Fruit fly (Drosophila melanogaster) whole organism, embryonic: Measurements from ENCODE around the gene CG42852.
A peak's percentile ranks its signal among the peaks of the same experiment; 100 is the strongest.

Experiments used
- Atf3 ChIP-seq: fragments of 200-800 bp; sonication (Bioruptor generic); optimal IDR thresholded peaks from 3 replicates; lab custom pipeline; 2016; ENCODE audit warnings: missing biosample characterization, missing genetic modification characterization
- B-H2 ChIP-seq: fragments of 200-800 bp; sonication (Bioruptor generic); optimal IDR thresholded peaks from 2 replicates; lab custom pipeline; 2018; ENCODE audit warnings: missing biosample characterization, mild to moderate bottlenecking, missing genetic modification characterization
- Bteb2 ChIP-seq: fragments of 200-800 bp; sonication (Bioruptor generic); optimal IDR thresholded peaks from 2 replicates; lab custom pipeline; 2016; ENCODE audit warnings: missing biosample characterization, missing genetic modification characterization
- CG10543 ChIP-seq: fragments of 200-800 bp; sonication (Bioruptor generic); optimal IDR thresholded peaks from 3 replicates; lab custom pipeline; 2017; ENCODE audit warnings: missing biosample characterization, mild to moderate bottlenecking, missing genetic modification characterization, moderate library complexity
- CG10979 ChIP-seq: fragments of 200-800 bp; sonication (Bioruptor generic); optimal IDR thresholded peaks from 2 replicates; lab custom pipeline; 2018; ENCODE audit warnings: missing biosample characterization, mild to moderate bottlenecking, missing genetic modification characterization, moderate library complexity
- CG11723 ChIP-seq: fragments of 200-800 bp; sonication (Bioruptor generic); optimal IDR thresholded peaks from 2 replicates; lab custom pipeline; 2017; ENCODE audit warnings: missing biosample characterization, mild to moderate bottlenecking, missing genetic modification characterization
- CG12219 ChIP-seq: fragments of 200-800 bp; sonication (Bioruptor generic); optimal IDR thresholded peaks from 3 replicates; lab custom pipeline; 2018; ENCODE audit warnings: missing biosample characterization, mild to moderate bottlenecking, missing genetic modification characterization
- CG12942 ChIP-seq: fragments of 200-800 bp; sonication (Bioruptor generic); optimal IDR thresholded peaks from 3 replicates; lab custom pipeline; 2016; ENCODE audit warnings: missing biosample characterization, missing genetic modification characterization
- CG16863 ChIP-seq: fragments of 200-800 bp; sonication (Bioruptor generic); optimal IDR thresholded peaks from 3 replicates; lab custom pipeline; 2016; ENCODE audit warnings: missing biosample characterization, missing genetic modification characterization
- CG17385 ChIP-seq: fragments of 200-800 bp; sonication (Bioruptor generic); optimal IDR thresholded peaks from 3 replicates; lab custom pipeline; 2018; ENCODE audit warnings: missing biosample characterization, mild to moderate bottlenecking, missing genetic modification characterization
- CG17829 ChIP-seq: fragments of 200-800 bp; optimal IDR thresholded peaks from 2 replicates; lab custom pipeline; 2019; ENCODE audit warnings: missing biosample characterization, mild to moderate bottlenecking, missing genetic modification characterization, moderate library complexity
- CG18011 ChIP-seq: fragments of 200-800 bp; sonication (Bioruptor generic); optimal IDR thresholded peaks from 2 replicates; lab custom pipeline; 2017; ENCODE audit warnings: missing biosample characterization, missing genetic modification characterization, mild to moderate bottlenecking, moderate library complexity, missing genotype
- CG2678 ChIP-seq: fragments of 200-800 bp; sonication (Bioruptor generic); optimal IDR thresholded peaks from 3 replicates; lab custom pipeline; 2019; ENCODE audit warnings: missing biosample characterization, mild to moderate bottlenecking, missing genetic modification characterization, moderate library complexity
- CG31224 ChIP-seq: fragments of 200-800 bp; sonication (Bioruptor generic); IDR thresholded peaks from 2 replicates; pipeline ENCODE4 v1.3.6; 2022; ENCODE audit warnings: missing biosample characterization, missing genetic modification characterization
- CG34376 ChIP-seq: fragments of 200-800 bp; sonication (Bioruptor generic); optimal IDR thresholded peaks from 2 replicates; lab custom pipeline; 2018; ENCODE audit warnings: missing biosample characterization, mild to moderate bottlenecking, missing genetic modification characterization
- CG4328 ChIP-seq: fragments of 200-800 bp; sonication (Bioruptor generic); optimal IDR thresholded peaks from 3 replicates; lab custom pipeline; 2017; ENCODE audit warnings: missing biosample characterization, missing genetic modification reagents, missing genetic modification characterization
- CG4617 ChIP-seq: fragments of 200-800 bp; sonication (Bioruptor generic); optimal IDR thresholded peaks from 3 replicates; lab custom pipeline; 2016; ENCODE audit warnings: missing biosample characterization, missing genetic modification characterization, borderline replicate concordance
- CG5953 ChIP-seq: fragments of 200-800 bp; sonication (Bioruptor generic); IDR thresholded peaks from 2 replicates; pipeline ENCODE4 v1.3.6; 2022; ENCODE audit warnings: missing biosample characterization, missing genetic modification characterization
- CG7271 ChIP-seq: fragments of 200-800 bp; sonication (Bioruptor generic); optimal IDR thresholded peaks from 2 replicates; lab custom pipeline; 2018; ENCODE audit warnings: missing biosample characterization, mild to moderate bottlenecking, missing genetic modification characterization, moderate library complexity
- CG8290 ChIP-seq, 3 experiments: fragments of 200-800 bp; sonication (Bioruptor generic); optimal IDR thresholded peaks; 2 replicates each; lab custom pipeline; 2016 to 2019; ENCODE audit warnings: missing biosample characterization in 3 of 3, missing genetic modification characterization in 3 of 3, mild to moderate bottlenecking in 2 of 3, moderate library complexity in 1 of 3
- CG9932 ChIP-seq: fragments of 200-800 bp; sonication (Bioruptor generic); IDR thresholded peaks from 2 replicates; pipeline ENCODE4 v1.3.6; 2022; ENCODE audit warnings: missing biosample characterization, missing genetic modification characterization
- Dp ChIP-seq: fragments of 200-800 bp; sonication (Bioruptor generic); optimal IDR thresholded peaks from 2 replicates; lab custom pipeline; 2018; ENCODE audit warnings: missing biosample characterization, mild to moderate bottlenecking, missing genetic modification characterization, moderate library complexity
- Hand ChIP-seq: fragments of 200-800 bp; sonication (Bioruptor generic); optimal IDR thresholded peaks from 2 replicates; lab custom pipeline; 2017; ENCODE audit warnings: mild to moderate bottlenecking, missing biosample characterization, missing genetic modification reagents, missing genetic modification characterization
- HmgD ChIP-seq: fragments of 200-800 bp; sonication (Bioruptor generic); optimal IDR thresholded peaks from 3 replicates; lab custom pipeline; 2016; ENCODE audit warnings: missing biosample characterization, missing genetic modification characterization
- MTF-1 ChIP-seq: fragments of 200-800 bp; sonication (Bioruptor generic); optimal IDR thresholded peaks from 2 replicates; lab custom pipeline; 2018; ENCODE audit warnings: missing biosample characterization, mild to moderate bottlenecking, missing genetic modification characterization, borderline replicate concordance
- NC2β ChIP-seq: fragments of 200-800 bp; sonication (Bioruptor generic); optimal IDR thresholded peaks from 2 replicates; lab custom pipeline; 2016; ENCODE audit warnings: missing biosample characterization, missing genetic modification characterization
- Pdp1 ChIP-seq, 2 experiments: fragments of 200-800 bp; sonication (Bioruptor generic); optimal IDR thresholded peaks; 3 replicates each; lab custom pipeline; 2016; ENCODE audit warnings: missing biosample characterization in 2 of 2, missing genetic modification characterization in 2 of 2, mild to moderate bottlenecking in 1 of 2, moderate library complexity in 1 of 2
- Sox100B ChIP-seq: fragments of 200-800 bp; sonication (Bioruptor generic); optimal IDR thresholded peaks from 3 replicates; lab custom pipeline; 2018; ENCODE audit warnings: missing biosample characterization, mild to moderate bottlenecking, missing genetic modification characterization
- TFAM ChIP-seq: fragments of 200-800 bp; sonication (Bioruptor generic); optimal IDR thresholded peaks from 2 replicates; lab custom pipeline; 2017; ENCODE audit warnings: missing biosample characterization, missing genetic modification characterization, inconsistent platforms
- ara ChIP-seq: fragments of 200-800 bp; sonication (Bioruptor generic); IDR thresholded peaks from 2 replicates; pipeline ENCODE4 v1.3.6; 2022; ENCODE audit warnings: missing biosample characterization, missing genetic modification characterization
- chm ChIP-seq: fragments of 200-800 bp; sonication (Bioruptor generic); IDR thresholded peaks from 2 replicates; pipeline ENCODE4 v1.3.6; 2022; ENCODE audit warnings: missing biosample characterization, missing genetic modification characterization
- cwo ChIP-seq: fragments of 200-800 bp; sonication (Bioruptor generic); optimal IDR thresholded peaks from 3 replicates; lab custom pipeline; 2017; ENCODE audit warnings: missing biosample characterization, missing genetic modification characterization, mild to moderate bottlenecking, moderate library complexity, missing genetic modification reagents
- fd102C ChIP-seq: fragments of 200-800 bp; sonication (Bioruptor generic); optimal IDR thresholded peaks from 2 replicates; lab custom pipeline; 2018; ENCODE audit warnings: missing biosample characterization, mild to moderate bottlenecking, missing genetic modification characterization, moderate library complexity
- fru ChIP-seq: fragments of >200 bp; optimal IDR thresholded peaks from 2 replicates; lab custom pipeline; 2017
- gsb-n ChIP-seq: fragments of 200-800 bp; sonication (Bioruptor generic); optimal IDR thresholded peaks from 3 replicates; lab custom pipeline; 2018; ENCODE audit warnings: missing biosample characterization, mild to moderate bottlenecking, missing genetic modification characterization
- insv ChIP-seq, 2 experiments: fragments of 200-800 bp; sonication (Bioruptor generic); optimal IDR thresholded peaks; 3 replicates each; lab custom pipeline; 2016 to 2018; ENCODE audit warnings: missing biosample characterization in 2 of 2, missing genetic modification characterization in 2 of 2
- lmd ChIP-seq: fragments of 200-800 bp; sonication (Bioruptor generic); IDR thresholded peaks from 2 replicates; pipeline ENCODE4 v1.3.6; 2022; ENCODE audit warnings: missing biosample characterization, missing genetic modification characterization
- mam ChIP-seq: fragments of 200-800 bp; sonication (Bioruptor generic); optimal IDR thresholded peaks from 3 replicates; lab custom pipeline; 2016; ENCODE audit warnings: missing biosample characterization, missing genetic modification characterization
- nerfin-1 ChIP-seq: fragments of 200-800 bp; sonication (Bioruptor generic); optimal IDR thresholded peaks from 3 replicates; lab custom pipeline; 2019; ENCODE audit warnings: missing biosample characterization, mild to moderate bottlenecking, missing genetic modification characterization, moderate library complexity
- org-1 ChIP-seq: fragments of 200-800 bp; sonication (Bioruptor generic); optimal IDR thresholded peaks from 2 replicates; lab custom pipeline; 2017; ENCODE audit warnings: missing biosample characterization, missing genetic modification characterization
- pan ChIP-seq, 4 experiments: fragments of >200 bp in 3 of 4; fragments of 200-800 bp in 1 of 4; sonication (Bioruptor generic) in 1 of 4; optimal IDR thresholded peaks in 3 of 4; IDR thresholded peaks in 1 of 4; 2 replicates each; pipeline versions ENCODE4 v1.3.6 to Lab custom; 2017 to 2022; ENCODE audit warnings: missing biosample characterization in 2 of 4, missing genetic modification characterization in 2 of 4, mixed read lengths in 1 of 4
- phol ChIP-seq: fragments of 200-800 bp; sonication (Bioruptor generic); optimal IDR thresholded peaks from 3 replicates; lab custom pipeline; 2018; ENCODE audit warnings: missing biosample characterization, mild to moderate bottlenecking, missing genetic modification characterization, moderate library complexity
- scrt ChIP-seq: fragments of 200-800 bp; sonication (Bioruptor generic); optimal IDR thresholded peaks from 2 replicates; lab custom pipeline; 2018; ENCODE audit warnings: missing biosample characterization, mild to moderate bottlenecking, missing genetic modification characterization, moderate library complexity
- sens ChIP-seq: fragments of 200-800 bp; sonication (Bioruptor generic); peaks from one replicate; lab custom pipeline; 2016; ENCODE audit warnings: missing biosample characterization, missing genetic modification characterization
- tgo ChIP-seq: fragments of 200-800 bp; sonication (Bioruptor generic); IDR thresholded peaks from 3 replicates; pipeline ENCODE4 v1.3.6; 2022; ENCODE audit warnings: missing biosample characterization, missing genetic modification characterization
- tio ChIP-seq: fragments of 200-800 bp; sonication (Bioruptor generic); optimal IDR thresholded peaks from 2 replicates; lab custom pipeline; 2017; ENCODE audit warnings: missing biosample characterization, missing genetic modification characterization, inconsistent platforms
- vvl ChIP-seq: fragments of 200-800 bp; sonication (Bioruptor generic); IDR thresholded peaks from 2 replicates; pipeline ENCODE4 v1.3.6; 2022; ENCODE audit warnings: missing biosample characterization, missing genetic modification characterization
- wor ChIP-seq: fragments of 200-800 bp; sonication (Bioruptor generic); IDR thresholded peaks from 2 replicates; pipeline ENCODE4 v1.3.6; 2022; ENCODE audit warnings: missing biosample characterization, missing genetic modification characterization

The CG42852 gene

dm6 chr3L:16768001-16768652 lies 12.8 kb downstream of the CG42852 start (continued):
- TF ChIP-seq Dp (GFP tag; lab: Kevin White, UChicago) (no peak), CG9932 (GFP tag; lab: Robert Waterston, UW) (no peak), phol (tag; lab: Kevin White, UChicago) (peak; percentile 66), tio (GFP tag; lab: Kevin White, UChicago) (peak; percentile 23), ara (GFP tag; lab: Robert Waterston, UW) (peak; percentile 52; the same call in 1 of the 2 replicates), gsb-n (tag; lab: Kevin White, UChicago) (peak; percentile 48), Sox100B (GFP tag; lab: Kevin White, UChicago) (no peak), scrt (GFP tag; lab: Kevin White, UChicago) (no peak), HmgD (GFP tag; lab: Kevin White, UChicago) (no peak), Atf3 (GFP tag; lab: Kevin White, UChicago) (peak; percentile 18), org-1 (GFP tag; lab: Kevin White, UChicago) (peak; percentile 34), CG4328 (no peak), CG10543 (GFP tag; lab: Kevin White, UChicago) (no peak), B-H2 (GFP tag; lab: Kevin White, UChicago) (no peak), CG31224 (GFP tag; lab: Robert Waterston, UW) (no peak), insv (GFP tag; optimal IDR thresholded peaks at IDR 0.05; lab: Kevin White, UChicago) (peak in 1 of 2 experiments; percentile 27), wor (GFP tag; lab: Robert Waterston, UW) (no peak), CG18011 (GFP tag; lab: Kevin White, UChicago) (no peak), fd102C (GFP tag; lab: Kevin White, UChicago) (peak; percentile 55), tgo (GFP tag; lab: Robert Waterston, UW) (peak; percentile 49; the same call in 2 of the 3 replicates), CG8290 (GFP tag; optimal IDR thresholded peaks at IDR 0.05; lab: Kevin White, UChicago) (no peak), CG8290 (tag; optimal IDR thresholded peaks at IDR 0.05; lab: Kevin White, UChicago) (peak in 1 of 2 experiments; percentile 57), Bteb2 (GFP tag; lab: Kevin White, UChicago) (no peak), NC2β (GFP tag; lab: Kevin White, UChicago) (peak; percentile 28), CG4617 (no peak), MTF-1 (GFP tag; lab: Kevin White, UChicago) (no peak), CG2678 (peak; percentile 50), CG10979 (peak; percentile 76), nerfin-1 (tag; lab: Kevin White, UChicago) (peak; percentile 29), CG12219 (GFP tag; lab: Kevin White, UChicago) (no peak), vvl (GFP tag; lab: Robert Waterston, UW) (peak; percentile 49; the same call in 1 of the 2 replicates), CG16863 (no peak), fru (lab: Kevin White, UChicago) (no peak), CG17829 (tag; lab: Kevin White, UChicago) (peak; percentile 54), cwo (no peak), chm (GFP tag; lab: Robert Waterston, UW) (peak; percentile 51; the same call in 1 of the 2 replicates), CG5953 (GFP tag; lab: Robert Waterston, UW) (no peak), Hand (no peak), CG17385 (GFP tag; lab: Kevin White, UChicago) (no peak), TFAM (GFP tag; lab: Kevin White, UChicago) (no peak), mam (GFP tag; lab: Kevin White, UChicago) (peak; percentile 16), sens (GFP tag; lab: Kevin White, UChicago) (peak; percentile 94), pan (optimal IDR thresholded peaks at IDR 0.05; lab: Kevin White, UChicago) (peak in 1 of 2 experiments; percentile 78), pan (GFP tag; optimal IDR thresholded peaks at IDR 0.05 in 1 of 2, IDR thresholded peaks at IDR 0.05 in 1 of 2) (peak in 1 of 2 experiments; percentile 44), CG11723 (no peak), CG34376 (no peak), CG12942 (no peak), CG7271 (tag; lab: Kevin White, UChicago) (peak; percentile 31), lmd (GFP tag; lab: Robert Waterston, UW) (peak; percentile 32; the same call in 1 of the 2 replicates), Pdp1 (GFP tag; optimal IDR thresholded peaks at IDR 0.05; lab: Kevin White, UChicago) (peak; percentile 44 to 46)
